Worm (Caenorhabditis elegans) whole organism, L1 larva: Measurements from ENCODE around the gene eif-2Bdelta.

Source experiments
- C16A3.4 ChIP-seq: fragments of 150-350 bp; optimal IDR thresholded peaks from 2 replicates; lab custom pipeline; 2014; ENCODE audit warnings: missing biosample characterization, missing genetic modification characterization
- Y116A8C.19 ChIP-seq: sonication (generic microtip); optimal IDR thresholded peaks from 2 replicates; lab custom pipeline; 2016; ENCODE audit warnings: missing compliant biosample characterization, missing genetic modification characterization, borderline replicate concordance
- ama-1 ChIP-seq: fragments of 150-350 bp; optimal IDR thresholded peaks from 2 replicates; lab custom pipeline; 2014
- blmp-1 ChIP-seq: fragments of 150-350 bp; optimal IDR thresholded peaks from 2 replicates; lab custom pipeline; 2014; ENCODE audit warnings: missing biosample characterization, missing genetic modification characterization
- ceh-63 ChIP-seq: fragments of 200-800 bp; sonication (Bioruptor generic); optimal IDR thresholded peaks from 2 replicates; lab custom pipeline; 2018; ENCODE audit warnings: mild to moderate bottlenecking, missing genetic modification characterization, missing compliant biosample characterization
- ceh-88 ChIP-seq: fragments of 200-800 bp; sonication (Bioruptor generic); IDR thresholded peaks from 2 replicates; pipeline ENCODE4 v1.3.6; 2022; ENCODE audit warnings: missing genetic modification characterization, missing compliant biosample characterization
- dpl-1 ChIP-seq, 3 experiments: fragments of 150-350 bp in 2 of 3; sonication (generic microtip) in 1 of 3; optimal IDR thresholded peaks; 2 replicates each; lab custom pipeline; 2014 to 2017; ENCODE audit warnings: missing biosample characterization in 3 of 3, missing genetic modification characterization in 3 of 3, missing genetic modification reagents in 3 of 3
- efl-1 ChIP-seq, 4 experiments: fragments of 150-350 bp; optimal IDR thresholded peaks in 3 of 4; peaks in 1 of 4; 1 replicate in 1 of 4; 2 replicates in 3 of 4; lab custom pipeline; 2014; ENCODE audit warnings: missing biosample characterization in 2 of 4, missing genetic modification characterization in 2 of 4, missing genetic modification reagents in 2 of 4
- efl-3 ChIP-seq: fragments of 200-800 bp; sonication (Bioruptor generic); optimal IDR thresholded peaks from 2 replicates; lab custom pipeline; 2018; ENCODE audit warnings: mild to moderate bottlenecking, missing genetic modification characterization, missing compliant biosample characterization
- egl-13 ChIP-seq: sonication (generic microtip); optimal IDR thresholded peaks from 2 replicates; lab custom pipeline; 2016; ENCODE audit warnings: missing genotype, missing genetic modification reagents, missing genetic modification characterization, missing compliant biosample characterization
- elt-2 ChIP-seq: sonication (generic microtip); optimal IDR thresholded peaks from 2 replicates; lab custom pipeline; 2016; ENCODE audit warnings: missing genetic modification characterization, mild to moderate bottlenecking, inconsistent platforms, missing compliant biosample characterization, missing genetic modification reagents
- elt-3 ChIP-seq, 6 experiments: fragments of 150-350 bp in 1 of 6; sonication (generic microtip); optimal IDR thresholded peaks; 2 replicates each; lab custom pipeline; 2017 to 2018; ENCODE audit warnings: missing biosample characterization in 6 of 6, missing genetic modification characterization in 6 of 6, inconsistent platforms in 1 of 6
- ets-5 ChIP-seq: fragments of 200-800 bp; sonication (Bioruptor generic); IDR thresholded peaks from 2 replicates; pipeline ENCODE4 v1.3.6; 2022; ENCODE audit warnings: missing genetic modification characterization, missing compliant biosample characterization
- fos-1 ChIP-seq: fragments of 150-350 bp; optimal IDR thresholded peaks from 2 replicates; lab custom pipeline; 2014; ENCODE audit warnings: missing biosample characterization, missing genetic modification characterization
- grh-1 ChIP-seq: fragments of 200-800 bp; sonication (Bioruptor generic); IDR thresholded peaks from 2 replicates; pipeline ENCODE4 v1.3.6; 2022; ENCODE audit warnings: missing genetic modification reagents, missing genetic modification characterization, missing compliant biosample characterization
- hlh-4 ChIP-seq: sonication (generic microtip); optimal IDR thresholded peaks from 2 replicates; lab custom pipeline; 2016; ENCODE audit warnings: mild to moderate bottlenecking, missing genetic modification characterization, missing compliant biosample characterization
- hpl-2 ChIP-seq: fragments of 150-350 bp; optimal IDR thresholded peaks from 2 replicates; lab custom pipeline; 2014; ENCODE audit warnings: missing biosample characterization, missing genetic modification reagents, missing genetic modification characterization
- irx-1 ChIP-seq: sonication (generic microtip); optimal IDR thresholded peaks from 2 replicates; lab custom pipeline; 2016; ENCODE audit warnings: missing genetic modification characterization, missing compliant biosample characterization
- lin-13 ChIP-seq: fragments of 150-350 bp; optimal IDR thresholded peaks from 2 replicates; lab custom pipeline; 2014; ENCODE audit warnings: missing biosample characterization, missing genetic modification reagents, missing genetic modification characterization
- lin-14 ChIP-seq: fragments of 200-800 bp; sonication (Bioruptor generic); optimal IDR thresholded peaks from 2 replicates; lab custom pipeline; 2018; ENCODE audit warnings: mild to moderate bottlenecking, missing genetic modification characterization, moderate library complexity, missing compliant biosample characterization
- lin-35 ChIP-seq, 2 experiments: fragments of 150-350 bp; optimal IDR thresholded peaks; 2 replicates each; lab custom pipeline; 2014; ENCODE audit warnings: missing biosample characterization in 2 of 2, missing genetic modification characterization in 2 of 2, missing genetic modification reagents in 2 of 2
- lin-39 ChIP-seq: fragments of 150-350 bp; optimal IDR thresholded peaks from 2 replicates; lab custom pipeline; 2014; ENCODE audit warnings: missing biosample characterization, missing genetic modification reagents, missing genetic modification characterization
- lir-3 ChIP-seq: sonication (generic microtip); optimal IDR thresholded peaks from 2 replicates; lab custom pipeline; 2016; ENCODE audit warnings: mild to moderate bottlenecking, missing genetic modification characterization, moderate library complexity, missing compliant biosample characterization; ENCODE audit not compliant: poor library complexity
- lsy-2 ChIP-seq, 2 experiments: fragments of 150-350 bp; optimal IDR thresholded peaks; 2 replicates each; lab custom pipeline; 2014; ENCODE audit warnings: missing biosample characterization in 2 of 2, missing genetic modification characterization in 2 of 2
- mab-9 ChIP-seq: fragments of 200-800 bp; sonication (Bioruptor generic); IDR thresholded peaks from 2 replicates; pipeline ENCODE4 v1.3.6; 2022; ENCODE audit warnings: missing genetic modification reagents, missing genetic modification characterization, missing compliant biosample characterization
- mdl-1 ChIP-seq, 2 experiments: fragments of 150-350 bp; optimal IDR thresholded peaks; 2 replicates each; lab custom pipeline; 2014 to 2017; ENCODE audit warnings: missing biosample characterization in 2 of 2, missing genetic modification characterization in 2 of 2, inconsistent platforms in 1 of 2
- mep-1 ChIP-seq: fragments of 150-350 bp; optimal IDR thresholded peaks from 2 replicates; lab custom pipeline; 2014; ENCODE audit warnings: missing biosample characterization, missing genetic modification characterization
- nhr-19 ChIP-seq: fragments of 200-800 bp; sonication (Bioruptor generic); conservative IDR thresholded peaks from 2 replicates; pipeline ENCODE4 v1.3.6; 2022; ENCODE audit warnings: missing genetic modification characterization, missing compliant biosample characterization
- nhr-20 ChIP-seq: sonication (generic microtip); optimal IDR thresholded peaks from 2 replicates; lab custom pipeline; 2016; ENCODE audit warnings: mild to moderate bottlenecking, missing genetic modification characterization, missing compliant biosample characterization
- nhr-47 ChIP-seq: sonication (generic microtip); optimal IDR thresholded peaks from 2 replicates; lab custom pipeline; 2016; ENCODE audit warnings: mild to moderate bottlenecking, missing genetic modification characterization, moderate library complexity, missing compliant biosample characterization
- nhr-71 ChIP-seq: sonication (generic microtip); optimal IDR thresholded peaks from 2 replicates; lab custom pipeline; 2016; ENCODE audit warnings: mild to moderate bottlenecking, missing genetic modification characterization, moderate library complexity, missing compliant biosample characterization
- nhr-85 ChIP-seq: sonication (generic microtip); peaks from one replicate; lab custom pipeline; 2016; ENCODE audit warnings: missing genetic modification characterization, inconsistent platforms, missing compliant biosample characterization
- nhr-90 ChIP-seq: sonication (generic microtip); optimal IDR thresholded peaks from 2 replicates; lab custom pipeline; 2016; ENCODE audit warnings: mild to moderate bottlenecking, missing genetic modification characterization, missing compliant biosample characterization; ENCODE audit not compliant: poor library complexity
- pag-3 ChIP-seq: sonication (generic microtip); optimal IDR thresholded peaks from 2 replicates; lab custom pipeline; 2017; ENCODE audit warnings: missing genetic modification characterization, mild to moderate bottlenecking, missing compliant biosample characterization, antibody characterized with exemption, borderline replicate concordance; ENCODE audit not compliant: insufficient read depth
- rnt-1 ChIP-seq: sonication (generic microtip); optimal IDR thresholded peaks from 2 replicates; lab custom pipeline; 2016; ENCODE audit warnings: mild to moderate bottlenecking, missing genetic modification characterization, moderate library complexity, missing compliant biosample characterization
- snu-23 ChIP-seq: sonication (generic microtip); optimal IDR thresholded peaks from 2 replicates; lab custom pipeline; 2016; ENCODE audit warnings: missing genetic modification characterization, missing compliant biosample characterization
- sox-4 ChIP-seq: sonication (generic microtip); optimal IDR thresholded peaks from 2 replicates; lab custom pipeline; 2016; ENCODE audit warnings: missing genetic modification characterization, missing compliant biosample characterization
- tbx-2 ChIP-seq: sonication (generic microtip); optimal IDR thresholded peaks from 2 replicates; lab custom pipeline; 2016; ENCODE audit warnings: missing genetic modification characterization, missing compliant biosample characterization
- unc-130 ChIP-seq: fragments of 150-350 bp; optimal IDR thresholded peaks from 2 replicates; lab custom pipeline; 2017; ENCODE audit warnings: missing biosample characterization, missing genetic modification characterization, inconsistent platforms
- unc-62 ChIP-seq: fragments of 150-350 bp; optimal IDR thresholded peaks from 2 replicates; lab custom pipeline; 2014; ENCODE audit warnings: missing biosample characterization, missing genetic modification reagents, missing genetic modification characterization
- unc-86 ChIP-seq: sonication (generic microtip); optimal IDR thresholded peaks from 2 replicates; lab custom pipeline; 2016; ENCODE audit warnings: missing genetic modification characterization, missing compliant biosample characterization
- vab-15 ChIP-seq: sonication (generic microtip); optimal IDR thresholded peaks from 2 replicates; lab custom pipeline; 2017; ENCODE audit warnings: missing genotype, mild to moderate bottlenecking, missing genetic modification characterization, missing compliant biosample characterization
- xbp-1 ChIP-seq: sonication (generic microtip); optimal IDR thresholded peaks from 2 replicates; lab custom pipeline; 2016; ENCODE audit warnings: missing genetic modification characterization, missing compliant biosample characterization
- ztf-11 ChIP-seq, 2 experiments: sonication (generic microtip); optimal IDR thresholded peaks; 2 replicates each; lab custom pipeline; 2016 to 2017; ENCODE audit warnings: missing genetic modification characterization in 2 of 2, missing biosample characterization in 1 of 2, missing compliant biosample characterization in 1 of 2

eif-2Bdelta gene

ce11 chrV:9509597-9509996, 4.0 kb upstream of the eif-2Bdelta start:
- TF ChIP-seq unc-62 (GFP tag; lab: Kevin White, UChicago), result no peak
- no peak for TF ChIP-seq egl-13 (tag; lab: Kevin White, UChicago)

- TF ChIP-seq rnt-1 (no peak), unc-130 (peak; percentile 93), Y116A8C.19 (tag; lab: Kevin White, UChicago) (no peak), efl-3 (GFP tag; lab: Kevin White, UChicago) (no peak), ceh-63 (GFP tag; lab: Kevin White, UChicago) (no peak), snu-23 (GFP tag; lab: Kevin White, UChicago) (peak; percentile 79), xbp-1 (peak; percentile 32), ets-5 (GFP tag; lab: Robert Waterston, UW) (no peak), lin-14 (GFP tag; lab: Kevin White, UChicago) (peak; percentile 85), blmp-1 (tag; lab: Kevin White, UChicago) (peak; percentile 85), lin-13 (GFP tag; lab: Kevin White, UChicago) (peak; percentile 36), nhr-20 (tag; lab: Kevin White, UChicago) (peak; percentile 94), C16A3.4 (tag; lab: Kevin White, UChicago) (peak; percentile 70), efl-1 (optimal IDR thresholded peaks at IDR 0.05; lab: Kevin White, UChicago) (peak in 1 of 2 experiments; percentile 21), efl-1 (GFP tag; optimal IDR thresholded peaks at IDR 0.05 in 1 of 2; lab: Kevin White, UChicago) (peak in 1 of 2 experiments; percentile 90), hlh-4 (no peak), hpl-2 (GFP tag; lab: Kevin White, UChicago) (peak; percentile 77), nhr-47 (tag; lab: Kevin White, UChicago) (peak; percentile 69), ama-1 (peak; percentile 41), lir-3 (tag; lab: Kevin White, UChicago) (peak; percentile 39), nhr-71 (tag; lab: Kevin White, UChicago) (peak; percentile 89), elt-3 (tag; optimal IDR thresholded peaks at IDR 0.05; lab: Kevin White, UChicago) (peak; percentile 33 to 100 (median 90)), irx-1 (tag; lab: Kevin White, UChicago) (peak; percentile 34), nhr-85 (tag; lab: Kevin White, UChicago) (peak; percentile 97), sox-4 (tag; lab: Kevin White, UChicago) (peak; percentile 17), mdl-1 (tag; optimal IDR thresholded peaks at IDR 0.05; lab: Kevin White, UChicago) (peak in 1 of 2 experiments; percentile 85), lsy-2 (tag; optimal IDR thresholded peaks at IDR 0.05; lab: Kevin White, UChicago) (peak; percentile 15 to 60), dpl-1 (GFP tag; optimal IDR thresholded peaks at IDR 0.05; lab: Kevin White, UChicago) (peak in 1 of 3 experiments; percentile 58), tbx-2 (peak; percentile 78), nhr-19 (GFP tag; lab: Robert Waterston, UW) (peak; percentile 95), lin-35 (GFP tag; optimal IDR thresholded peaks at IDR 0.05; lab: Kevin White, UChicago) (peak in 1 of 2 experiments; percentile 86), lin-39 (tag; lab: Kevin White, UChicago) (no peak), elt-2 (tag; lab: Kevin White, UChicago) (peak; percentile 78), mab-9 (GFP tag; lab: Robert Waterston, UW) (peak; percentile 48; the same call in 1 of the 2 replicates), ceh-88 (GFP tag; lab: Robert Waterston, UW) (0 out of 2 replicates have a peak, but pooled peaks have one; percentile 35), unc-86 (tag; lab: Kevin White, UChicago) (no peak), nhr-90 (tag; lab: Kevin White, UChicago) (peak; percentile 87), grh-1 (peak; percentile 53; the same call in 1 of the 2 replicates), fos-1 (tag; lab: Kevin White, UChicago) (no peak), pag-3 (tag; lab: Kevin White, UChicago) (no peak), vab-15 (peak; percentile 23), ztf-11 (tag; optimal IDR thresholded peaks at IDR 0.05; lab: Kevin White, UChicago) (no peak), mep-1 (tag; lab: Kevin White, UChicago) (peak; percentile 56)
These were observed 2.7 kb downstream of the eif-2Bdelta start for ce11 chrV:9516280-9516679.
